Worm (Caenorhabditis elegans) whole organism, L1 larva: ENCODE data around the gene K04B12.2.

ENCODE experiments used
- Y116A8C.19 ChIP-seq: sonication (generic microtip); optimal IDR thresholded peaks from 2 replicates; lab custom pipeline; 2016; ENCODE audit warnings: missing compliant biosample characterization, missing genetic modification characterization, borderline replicate concordance
- alr-1 ChIP-seq: fragments of 200-800 bp; sonication (Bioruptor generic); optimal IDR thresholded peaks from 2 replicates; lab custom pipeline; 2018; ENCODE audit warnings: borderline replicate concordance, mild to moderate bottlenecking, missing genetic modification characterization, missing compliant biosample characterization
- aly-2 ChIP-seq: fragments of 150-350 bp; optimal IDR thresholded peaks from 2 replicates; lab custom pipeline; 2014; ENCODE audit warnings: missing biosample characterization, missing genetic modification characterization
- blmp-1 ChIP-seq: fragments of 150-350 bp; optimal IDR thresholded peaks from 2 replicates; lab custom pipeline; 2014; ENCODE audit warnings: missing biosample characterization, missing genetic modification characterization
- ceh-8 ChIP-seq: fragments of 200-800 bp; sonication (Bioruptor generic); optimal IDR thresholded peaks from 2 replicates; lab custom pipeline; 2018; ENCODE audit warnings: mild to moderate bottlenecking, missing genetic modification characterization, moderate library complexity, missing compliant biosample characterization
- ceh-82 ChIP-seq, 3 experiments: fragments of 150-350 bp in 1 of 3; sonication (generic microtip) in 2 of 3; optimal IDR thresholded peaks; 2 replicates each; lab custom pipeline; 2014 to 2017; ENCODE audit warnings: missing biosample characterization in 3 of 3, missing genetic modification characterization in 3 of 3
- ces-1 ChIP-seq: fragments of 150-350 bp; optimal IDR thresholded peaks from 2 replicates; lab custom pipeline; 2014; ENCODE audit warnings: missing biosample characterization, missing genetic modification reagents, missing genetic modification characterization
- dpl-1 ChIP-seq, 3 experiments: fragments of 150-350 bp in 2 of 3; sonication (generic microtip) in 1 of 3; optimal IDR thresholded peaks; 2 replicates each; lab custom pipeline; 2014 to 2017; ENCODE audit warnings: missing biosample characterization in 3 of 3, missing genetic modification characterization in 3 of 3, missing genetic modification reagents in 3 of 3
- dsc-1 ChIP-seq: sonication (generic microtip); optimal IDR thresholded peaks from 2 replicates; lab custom pipeline; 2016; ENCODE audit warnings: mild to moderate bottlenecking, missing genetic modification characterization, missing compliant biosample characterization
- efl-1 ChIP-seq, 4 experiments: fragments of 150-350 bp; optimal IDR thresholded peaks in 3 of 4; peaks in 1 of 4; 1 replicate in 1 of 4; 2 replicates in 3 of 4; lab custom pipeline; 2014; ENCODE audit warnings: missing biosample characterization in 2 of 4, missing genetic modification characterization in 2 of 4, missing genetic modification reagents in 2 of 4
- efl-3 ChIP-seq: fragments of 200-800 bp; sonication (Bioruptor generic); optimal IDR thresholded peaks from 2 replicates; lab custom pipeline; 2018; ENCODE audit warnings: mild to moderate bottlenecking, missing genetic modification characterization, missing compliant biosample characterization
- egl-13 ChIP-seq: sonication (generic microtip); optimal IDR thresholded peaks from 2 replicates; lab custom pipeline; 2016; ENCODE audit warnings: missing genotype, missing genetic modification reagents, missing genetic modification characterization, missing compliant biosample characterization
- elt-3 ChIP-seq, 6 experiments: fragments of 150-350 bp in 1 of 6; sonication (generic microtip); optimal IDR thresholded peaks; 2 replicates each; lab custom pipeline; 2017 to 2018; ENCODE audit warnings: missing biosample characterization in 6 of 6, missing genetic modification characterization in 6 of 6, inconsistent platforms in 1 of 6
- ets-5 ChIP-seq: fragments of 200-800 bp; sonication (Bioruptor generic); IDR thresholded peaks from 2 replicates; pipeline ENCODE4 v1.3.6; 2022; ENCODE audit warnings: missing genetic modification characterization, missing compliant biosample characterization
- fkh-10 ChIP-seq: sonication (generic microtip); optimal IDR thresholded peaks from 2 replicates; lab custom pipeline; 2017; ENCODE audit warnings: missing biosample characterization, missing genetic modification reagents, missing genetic modification characterization
- fkh-4 ChIP-seq: sonication (generic microtip); optimal IDR thresholded peaks from 2 replicates; lab custom pipeline; 2016; ENCODE audit warnings: missing compliant biosample characterization, missing genetic modification characterization, borderline replicate concordance
- fos-1 ChIP-seq: fragments of 150-350 bp; optimal IDR thresholded peaks from 2 replicates; lab custom pipeline; 2014; ENCODE audit warnings: missing biosample characterization, missing genetic modification characterization
- irx-1 ChIP-seq: sonication (generic microtip); optimal IDR thresholded peaks from 2 replicates; lab custom pipeline; 2016; ENCODE audit warnings: missing genetic modification characterization, missing compliant biosample characterization
- isw-1 ChIP-seq: fragments of 200-800 bp; sonication (Bioruptor generic); IDR thresholded peaks from 2 replicates; pipeline ENCODE4 v1.3.6; 2022; ENCODE audit warnings: missing genetic modification characterization, missing compliant biosample characterization
- jun-1 ChIP-seq: fragments of 150-350 bp; optimal IDR thresholded peaks from 2 replicates; lab custom pipeline; 2014; ENCODE audit warnings: missing biosample characterization, missing genetic modification reagents, missing genetic modification characterization
- lin-13 ChIP-seq: fragments of 150-350 bp; optimal IDR thresholded peaks from 2 replicates; lab custom pipeline; 2014; ENCODE audit warnings: missing biosample characterization, missing genetic modification reagents, missing genetic modification characterization
- lin-15B ChIP-seq: fragments of 150-350 bp; sonication (generic microtip); optimal IDR thresholded peaks from 3 replicates; lab custom pipeline; 2014; ENCODE audit warnings: missing biosample characterization, missing genetic modification characterization
- lin-35 ChIP-seq, 2 experiments: fragments of 150-350 bp; optimal IDR thresholded peaks; 2 replicates each; lab custom pipeline; 2014; ENCODE audit warnings: missing biosample characterization in 2 of 2, missing genetic modification characterization in 2 of 2, missing genetic modification reagents in 2 of 2
- lsy-2 ChIP-seq, 2 experiments: fragments of 150-350 bp; optimal IDR thresholded peaks; 2 replicates each; lab custom pipeline; 2014; ENCODE audit warnings: missing biosample characterization in 2 of 2, missing genetic modification characterization in 2 of 2
- mab-9 ChIP-seq: fragments of 200-800 bp; sonication (Bioruptor generic); IDR thresholded peaks from 2 replicates; pipeline ENCODE4 v1.3.6; 2022; ENCODE audit warnings: missing genetic modification reagents, missing genetic modification characterization, missing compliant biosample characterization
- nhr-12 ChIP-seq: sonication (generic microtip); optimal IDR thresholded peaks from 2 replicates; lab custom pipeline; 2017; ENCODE audit warnings: missing biosample characterization, missing genetic modification characterization
- nhr-20 ChIP-seq: sonication (generic microtip); optimal IDR thresholded peaks from 2 replicates; lab custom pipeline; 2016; ENCODE audit warnings: mild to moderate bottlenecking, missing genetic modification characterization, missing compliant biosample characterization
- nhr-237 ChIP-seq: fragments of 150-350 bp; optimal IDR thresholded peaks from 2 replicates; lab custom pipeline; 2014; ENCODE audit warnings: missing biosample characterization, missing genetic modification characterization
- nhr-28 ChIP-seq: fragments of 150-350 bp; optimal IDR thresholded peaks from 2 replicates; lab custom pipeline; 2014; ENCODE audit warnings: missing biosample characterization, missing genetic modification characterization
- nhr-77 ChIP-seq: fragments of 150-350 bp; optimal IDR thresholded peaks from 2 replicates; lab custom pipeline; 2014; ENCODE audit warnings: missing biosample characterization, missing genetic modification characterization
- nhr-85 ChIP-seq: sonication (generic microtip); peaks from one replicate; lab custom pipeline; 2016; ENCODE audit warnings: missing genetic modification characterization, inconsistent platforms, missing compliant biosample characterization
- pag-3 ChIP-seq: sonication (generic microtip); optimal IDR thresholded peaks from 2 replicates; lab custom pipeline; 2017; ENCODE audit warnings: missing genetic modification characterization, mild to moderate bottlenecking, missing compliant biosample characterization, antibody characterized with exemption, borderline replicate concordance; ENCODE audit not compliant: insufficient read depth
- sox-4 ChIP-seq: sonication (generic microtip); optimal IDR thresholded peaks from 2 replicates; lab custom pipeline; 2016; ENCODE audit warnings: missing genetic modification characterization, missing compliant biosample characterization
- sptf-1 ChIP-seq: fragments of 150-350 bp; optimal IDR thresholded peaks from 2 replicates; lab custom pipeline; 2014; ENCODE audit warnings: missing biosample characterization, missing genetic modification characterization
- swsn-7 ChIP-seq: sonication (generic microtip); optimal IDR thresholded peaks from 2 replicates; lab custom pipeline; 2016; ENCODE audit warnings: missing genetic modification characterization, missing compliant biosample characterization
- tbx-2 ChIP-seq: sonication (generic microtip); optimal IDR thresholded peaks from 2 replicates; lab custom pipeline; 2016; ENCODE audit warnings: missing genetic modification characterization, missing compliant biosample characterization
- tlp-1 ChIP-seq: fragments of 150-350 bp; optimal IDR thresholded peaks from 2 replicates; lab custom pipeline; 2014; ENCODE audit warnings: missing biosample characterization, missing genetic modification characterization
- unc-62 ChIP-seq: fragments of 150-350 bp; optimal IDR thresholded peaks from 2 replicates; lab custom pipeline; 2014; ENCODE audit warnings: missing biosample characterization, missing genetic modification reagents, missing genetic modification characterization
- unc-86 ChIP-seq: sonication (generic microtip); optimal IDR thresholded peaks from 2 replicates; lab custom pipeline; 2016; ENCODE audit warnings: missing genetic modification characterization, missing compliant biosample characterization
- xbp-1 ChIP-seq: sonication (generic microtip); optimal IDR thresholded peaks from 2 replicates; lab custom pipeline; 2016; ENCODE audit warnings: missing genetic modification characterization, missing compliant biosample characterization

K04B12.2 gene

ce11 chrII:14413709-14414108, 24.1 kb downstream of the K04B12.2 start:
- TF ChIP-seq tlp-1 (tag; lab: Kevin White, UChicago) (no peak), dsc-1 (tag; lab: Kevin White, UChicago) (no peak), nhr-20 (tag; lab: Kevin White, UChicago) (no peak), egl-13 (tag; lab: Kevin White, UChicago) (no peak), elt-3 (tag; optimal IDR thresholded peaks at IDR 0.05; lab: Kevin White, UChicago) (no peak), alr-1 (tag; lab: Kevin White, UChicago) (no peak), aly-2 (tag; lab: Kevin White, UChicago) (no peak), pag-3 (tag; lab: Kevin White, UChicago) (no peak)

ce11 chrII:14413035-14413525, 24.7 kb downstream of the K04B12.2 start, which contains the start of gene exl-1:
Gene exl-1 (minus strand): TSS chrII:14413475.
- no peak for TF ChIP-seq unc-62
- TF ChIP-seq unc-86 (tag; lab: Kevin White, UChicago): no peak
- TF ChIP-seq dpl-1 (GFP tag; optimal IDR thresholded peaks at IDR 0.05; lab: Kevin White, UChicago): peak; percentile 22 to 67 (median 58)
- TF ChIP-seq nhr-28 (tag; lab: Kevin White, UChicago): no peak
- TF ChIP-seq lsy-2 (tag; optimal IDR thresholded peaks at IDR 0.05; lab: Kevin White, UChicago): peak in 1 of 2 experiments; percentile 29
- TF ChIP-seq efl-1 (optimal IDR thresholded peaks at IDR 0.05; lab: Kevin White, UChicago): peak; percentile 69 to 82
- peak; percentile 71 to 96 for TF ChIP-seq efl-1 (GFP tag; optimal IDR thresholded peaks at IDR 0.05 in 1 of 2; lab: Kevin White, UChicago)
- no peak for TF ChIP-seq jun-1 (tag; lab: Kevin White, UChicago)
- no peak for TF ChIP-seq isw-1 (GFP tag; lab: Robert Waterston, UW)
- peak; percentile 48 to 89 for TF ChIP-seq lin-35 (GFP tag; optimal IDR thresholded peaks at IDR 0.05; lab: Kevin White, UChicago)

ce11 chrII:14410768-14411167, 27.0 kb downstream of the K04B12.2 start, which contains the start of gene dsb-2:
Gene dsb-2 (plus strand): TSS chrII:14411095.
- TF ChIP-seq fkh-10 (no peak), nhr-85 (tag; lab: Kevin White, UChicago) (peak; percentile 20)

ce11 chrII:14408312-14408711, 29.5 kb downstream of the K04B12.2 start, which contains the start of gene F26H11.4:
Gene F26H11.4 (plus strand): TSS chrII:14408612.
- TF ChIP-seq nhr-85 (tag; lab: Kevin White, UChicago) (peak; percentile 15), pag-3 (tag; lab: Kevin White, UChicago) (no peak)

- TF ChIP-seq mab-9 (GFP tag; lab: Robert Waterston, UW) (no peak), efl-3 (no peak), swsn-7 (peak; percentile 6), ets-5 (GFP tag; lab: Robert Waterston, UW) (no peak), irx-1 (tag; lab: Kevin White, UChicago) (no peak), xbp-1 (tag; lab: Kevin White, UChicago) (no peak), blmp-1 (tag; lab: Kevin White, UChicago) (peak; percentile 20), sptf-1 (no peak), ceh-8 (GFP tag; lab: Kevin White, UChicago) (no peak), fkh-4 (tag; lab: Kevin White, UChicago) (no peak), sox-4 (tag; lab: Kevin White, UChicago) (no peak), lin-35 (GFP tag; optimal IDR thresholded peaks at IDR 0.05; lab: Kevin White, UChicago) (no peak), Y116A8C.19 (tag; lab: Kevin White, UChicago) (no peak), lin-15B (no peak), nhr-77 (tag; lab: Kevin White, UChicago) (no peak), tbx-2 (tag; lab: Kevin White, UChicago) (no peak), egl-13 (tag; lab: Kevin White, UChicago) (no peak), dsc-1 (tag; lab: Kevin White, UChicago) (no peak), jun-1 (tag; lab: Kevin White, UChicago) (no peak), nhr-20 (tag; lab: Kevin White, UChicago) (no peak), fos-1 (tag; lab: Kevin White, UChicago) (no peak), alr-1 (tag; lab: Kevin White, UChicago) (no peak), lin-13 (no peak), ces-1 (no peak), nhr-12 (tag; lab: Kevin White, UChicago) (no peak), tlp-1 (tag; lab: Kevin White, UChicago) (no peak), ceh-82 (tag; optimal IDR thresholded peaks at IDR 0.05; lab: Kevin White, UChicago) (no peak), nhr-237 (tag; lab: Kevin White, UChicago) (no peak)
Observed at ce11 chrII:14407332-14408270, 30.2 kb downstream of the K04B12.2 start.
